Fruit fly (Drosophila melanogaster) whole organism, embryonic: ENCODE measurements around the gene Vti1a.
A peak's percentile ranks its signal among the peaks of the same experiment; 100 is the strongest.

Source experiments
- Antp ChIP-seq: fragments of 200-800 bp; sonication (Bioruptor generic); optimal IDR thresholded peaks from 3 replicates; lab custom pipeline; 2016; ENCODE audit warnings: missing biosample characterization, missing genetic modification characterization
- CG10267 ChIP-seq: fragments of 200-800 bp; sonication (Bioruptor generic); optimal IDR thresholded peaks from 2 replicates; lab custom pipeline; 2018; ENCODE audit warnings: missing biosample characterization, mild to moderate bottlenecking, missing genetic modification characterization, moderate library complexity
- CG10959 ChIP-seq: fragments of 200-800 bp; sonication (Bioruptor generic); IDR thresholded peaks from 2 replicates; pipeline ENCODE4 v1.3.6; 2022; ENCODE audit warnings: missing biosample characterization, missing genetic modification characterization
- CG11695 ChIP-seq: fragments of 200-800 bp; sonication (Bioruptor generic); IDR thresholded peaks from 3 replicates; pipeline ENCODE4 v1.3.6; 2022; ENCODE audit warnings: missing biosample characterization, missing genetic modification characterization
- CG13296 ChIP-seq: fragments of 200-800 bp; sonication (Bioruptor generic); optimal IDR thresholded peaks from 3 replicates; lab custom pipeline; 2018; ENCODE audit warnings: missing biosample characterization, mild to moderate bottlenecking, missing genetic modification characterization
- CG14965 ChIP-seq: fragments of 200-800 bp; sonication (Bioruptor generic); optimal IDR thresholded peaks from 2 replicates; lab custom pipeline; 2016; ENCODE audit warnings: missing biosample characterization, missing genetic modification characterization, borderline replicate concordance
- CG15479 ChIP-seq: fragments of 200-800 bp; sonication (Bioruptor generic); optimal IDR thresholded peaks from 3 replicates; lab custom pipeline; 2019; ENCODE audit warnings: missing biosample characterization, mild to moderate bottlenecking, missing genetic modification characterization, moderate library complexity
- CG15696 ChIP-seq: fragments of 200-800 bp; sonication (Bioruptor generic); optimal IDR thresholded peaks from 2 replicates; lab custom pipeline; 2019; ENCODE audit warnings: missing biosample characterization, mild to moderate bottlenecking, missing genetic modification characterization, moderate library complexity
- CG18764 ChIP-seq: fragments of 200-800 bp; sonication (Bioruptor generic); optimal IDR thresholded peaks from 3 replicates; lab custom pipeline; 2016; ENCODE audit warnings: missing biosample characterization, missing genetic modification characterization
- CG2712 ChIP-seq: fragments of 200-800 bp; optimal IDR thresholded peaks from 3 replicates; lab custom pipeline; 2019; ENCODE audit warnings: missing biosample characterization, mild to moderate bottlenecking, missing genetic modification characterization, moderate library complexity
- CG31365 ChIP-seq: fragments of 200-800 bp; sonication (Bioruptor generic); optimal IDR thresholded peaks from 2 replicates; lab custom pipeline; 2018; ENCODE audit warnings: missing biosample characterization, mild to moderate bottlenecking, missing genetic modification characterization
- CG33213 ChIP-seq: fragments of 200-800 bp; sonication (Bioruptor generic); optimal IDR thresholded peaks from 3 replicates; lab custom pipeline; 2016; ENCODE audit warnings: missing biosample characterization, missing genetic modification characterization
- CG34224 ChIP-seq: fragments of 200-800 bp; sonication (Bioruptor generic); IDR thresholded peaks from 3 replicates; pipeline ENCODE4 v1.3.6; 2022; ENCODE audit warnings: missing biosample characterization, missing genetic modification characterization; ENCODE audit not compliant: partially characterized antibody
- CG6175 ChIP-seq: fragments of 200-800 bp; sonication (Bioruptor generic); IDR thresholded peaks from 3 replicates; pipeline ENCODE4 v1.3.6; 2022; ENCODE audit warnings: missing biosample characterization, missing genetic modification characterization
- CG6689 ChIP-seq: fragments of 200-800 bp; sonication (Bioruptor generic); IDR thresholded peaks from 2 replicates; pipeline ENCODE4 v1.3.6; 2022; ENCODE audit warnings: missing biosample characterization, missing genetic modification characterization
- CG7556 ChIP-seq: fragments of 200-800 bp; sonication (Bioruptor generic); optimal IDR thresholded peaks from 2 replicates; lab custom pipeline; 2017; ENCODE audit warnings: missing biosample characterization, mild to moderate bottlenecking, missing genetic modification characterization
- CG7963 ChIP-seq: fragments of 200-800 bp; sonication (Bioruptor generic); IDR thresholded peaks from 3 replicates; pipeline ENCODE4 v1.3.6; 2022; ENCODE audit warnings: missing biosample characterization, missing genetic modification characterization; ENCODE audit not compliant: partially characterized antibody
- CG9932 ChIP-seq: fragments of 200-800 bp; sonication (Bioruptor generic); IDR thresholded peaks from 2 replicates; pipeline ENCODE4 v1.3.6; 2022; ENCODE audit warnings: missing biosample characterization, missing genetic modification characterization
- Dip3 ChIP-seq: fragments of 200-800 bp; sonication (Bioruptor generic); optimal IDR thresholded peaks from 3 replicates; lab custom pipeline; 2016; ENCODE audit warnings: missing biosample characterization, missing genetic modification characterization
- Fer2 ChIP-seq: fragments of 200-800 bp; sonication (Bioruptor generic); optimal IDR thresholded peaks from 2 replicates; lab custom pipeline; 2018; ENCODE audit warnings: missing biosample characterization, mild to moderate bottlenecking, missing genetic modification characterization, moderate library complexity
- Fer3 ChIP-seq: fragments of 200-800 bp; sonication (Bioruptor generic); optimal IDR thresholded peaks from 2 replicates; lab custom pipeline; 2018; ENCODE audit warnings: missing biosample characterization, mild to moderate bottlenecking, missing genetic modification characterization, moderate library complexity
- HLH4C ChIP-seq: fragments of 200-800 bp; sonication (Bioruptor generic); IDR thresholded peaks from 3 replicates; pipeline ENCODE4 v1.3.6; 2022; ENCODE audit warnings: missing biosample characterization, missing genetic modification characterization; ENCODE audit not compliant: partially characterized antibody
- HLHmδ ChIP-seq: fragments of 200-800 bp; sonication (Bioruptor generic); optimal IDR thresholded peaks from 2 replicates; lab custom pipeline; 2018; ENCODE audit warnings: missing biosample characterization, mild to moderate bottlenecking, missing genetic modification characterization, moderate library complexity
- MBD-R2 ChIP-seq: fragments of 200-800 bp; sonication (Bioruptor generic); IDR thresholded peaks from 2 replicates; pipeline ENCODE4 v1.3.6; 2022; ENCODE audit warnings: missing biosample characterization, missing genetic modification characterization
- Mrtf ChIP-seq: fragments of 200-800 bp; sonication (Bioruptor generic); IDR thresholded peaks from 3 replicates; pipeline ENCODE4 v1.3.6; 2022; ENCODE audit warnings: missing biosample characterization, missing genetic modification characterization
- Oaz ChIP-seq: fragments of 200-800 bp; sonication (Bioruptor generic); IDR thresholded peaks from 2 replicates; pipeline ENCODE4 v1.3.6; 2022; ENCODE audit warnings: missing biosample characterization, missing genetic modification characterization
- Opbp ChIP-seq: fragments of 200-800 bp; sonication (Bioruptor generic); IDR thresholded peaks from 3 replicates; pipeline ENCODE4 v1.3.6; 2022; ENCODE audit warnings: missing biosample characterization, missing genetic modification characterization; ENCODE audit not compliant: partially characterized antibody
- Pdp1 ChIP-seq, 2 experiments: fragments of 200-800 bp; sonication (Bioruptor generic); optimal IDR thresholded peaks; 3 replicates each; lab custom pipeline; 2016; ENCODE audit warnings: missing biosample characterization in 2 of 2, missing genetic modification characterization in 2 of 2, mild to moderate bottlenecking in 1 of 2, moderate library complexity in 1 of 2
- Side ChIP-seq: fragments of 200-800 bp; sonication (Bioruptor generic); optimal IDR thresholded peaks from 2 replicates; lab custom pipeline; 2016; ENCODE audit warnings: missing biosample characterization, missing genetic modification characterization
- Sin3A ChIP-seq: fragments of >200 bp; optimal IDR thresholded peaks from 2 replicates; lab custom pipeline; 2018
- br ChIP-seq: fragments of >200 bp; optimal IDR thresholded peaks from 2 replicates; lab custom pipeline; 2017
- dimm ChIP-seq: fragments of 200-800 bp; sonication (Bioruptor generic); IDR thresholded peaks from 2 replicates; pipeline ENCODE4 v1.3.6; 2022; ENCODE audit warnings: missing biosample characterization, missing genetic modification characterization
- dmrt11E ChIP-seq: fragments of 200-800 bp; sonication (Bioruptor generic); optimal IDR thresholded peaks from 3 replicates; lab custom pipeline; 2018; ENCODE audit warnings: missing biosample characterization, mild to moderate bottlenecking, missing genetic modification characterization, moderate library complexity
- emc ChIP-seq: fragments of 200-800 bp; sonication (Bioruptor generic); optimal IDR thresholded peaks from 2 replicates; lab custom pipeline; 2016; ENCODE audit warnings: missing biosample characterization, missing genetic modification characterization
- eve ChIP-seq, 2 experiments: fragments of >200 bp; optimal IDR thresholded peaks; 2 replicates each; lab custom pipeline; 2017; ENCODE audit warnings: missing biosample characterization in 2 of 2, missing genetic modification characterization in 2 of 2
- exex ChIP-seq: fragments of 200-800 bp; sonication (Bioruptor generic); optimal IDR thresholded peaks from 4 replicates; lab custom pipeline; 2018; ENCODE audit warnings: missing biosample characterization, mild to moderate bottlenecking, missing genetic modification characterization, moderate library complexity
- fd102C ChIP-seq: fragments of 200-800 bp; sonication (Bioruptor generic); optimal IDR thresholded peaks from 2 replicates; lab custom pipeline; 2018; ENCODE audit warnings: missing biosample characterization, mild to moderate bottlenecking, missing genetic modification characterization, moderate library complexity
- gem ChIP-seq: fragments of 200-800 bp; sonication (Bioruptor generic); optimal IDR thresholded peaks from 2 replicates; lab custom pipeline; 2019; ENCODE audit warnings: missing biosample characterization, mild to moderate bottlenecking, missing genetic modification characterization, moderate library complexity
- her ChIP-seq: fragments of 200-800 bp; sonication (Bioruptor generic); optimal IDR thresholded peaks from 2 replicates; lab custom pipeline; 2016; ENCODE audit warnings: missing biosample characterization, missing genetic modification characterization
- jigr1 ChIP-seq: fragments of 200-800 bp; sonication (Bioruptor generic); IDR thresholded peaks from 3 replicates; pipeline ENCODE4 v1.3.6; 2022; ENCODE audit warnings: missing biosample characterization, missing genetic modification characterization
- mld ChIP-seq: fragments of 200-800 bp; sonication (Bioruptor generic); IDR thresholded peaks from 3 replicates; pipeline ENCODE4 v1.3.6; 2022; ENCODE audit warnings: missing biosample characterization, missing genetic modification characterization; ENCODE audit not compliant: partially characterized antibody
- p53 ChIP-seq: fragments of 200-800 bp; sonication (Bioruptor generic); optimal IDR thresholded peaks from 2 replicates; lab custom pipeline; 2016; ENCODE audit warnings: missing biosample characterization, missing genetic modification characterization
- pan ChIP-seq, 4 experiments: fragments of >200 bp in 3 of 4; fragments of 200-800 bp in 1 of 4; sonication (Bioruptor generic) in 1 of 4; optimal IDR thresholded peaks in 3 of 4; IDR thresholded peaks in 1 of 4; 2 replicates each; pipeline versions ENCODE4 v1.3.6 to Lab custom; 2017 to 2022; ENCODE audit warnings: missing biosample characterization in 2 of 4, missing genetic modification characterization in 2 of 4, mixed read lengths in 1 of 4
- ranshi ChIP-seq: fragments of 200-800 bp; sonication (Bioruptor generic); IDR thresholded peaks from 2 replicates; pipeline ENCODE4 v1.3.6; 2022; ENCODE audit warnings: missing biosample characterization, missing genetic modification characterization
- slbo ChIP-seq: fragments of 200-800 bp; sonication (Bioruptor generic); IDR thresholded peaks from 2 replicates; pipeline ENCODE4 v1.3.6; 2022; ENCODE audit warnings: missing biosample characterization, missing genetic modification characterization
- sqz ChIP-seq: fragments of 200-800 bp; sonication (Bioruptor generic); optimal IDR thresholded peaks from 3 replicates; lab custom pipeline; 2018; ENCODE audit warnings: missing biosample characterization, mild to moderate bottlenecking, missing genetic modification characterization
- trem ChIP-seq: fragments of 200-800 bp; optimal IDR thresholded peaks from 3 replicates; lab custom pipeline; 2019; ENCODE audit warnings: missing biosample characterization, mild to moderate bottlenecking, missing genetic modification characterization, moderate library complexity
- twi ChIP-seq: fragments of 200-800 bp; optimal IDR thresholded peaks from 2 replicates; lab custom pipeline; 2019; ENCODE audit warnings: missing biosample characterization, mild to moderate bottlenecking, missing genetic modification characterization, moderate library complexity
- vfl ChIP-seq: fragments of 200-800 bp; sonication (Bioruptor generic); optimal IDR thresholded peaks from 2 replicates; lab custom pipeline; 2016; ENCODE audit warnings: missing biosample characterization, missing genetic modification characterization
- vnd ChIP-seq: fragments of 200-800 bp; sonication (Bioruptor generic); IDR thresholded peaks from 3 replicates; pipeline ENCODE4 v1.3.6; 2022; ENCODE audit warnings: missing biosample characterization, missing genetic modification characterization; ENCODE audit not compliant: partially characterized antibody

Vti1a gene

DNA sequence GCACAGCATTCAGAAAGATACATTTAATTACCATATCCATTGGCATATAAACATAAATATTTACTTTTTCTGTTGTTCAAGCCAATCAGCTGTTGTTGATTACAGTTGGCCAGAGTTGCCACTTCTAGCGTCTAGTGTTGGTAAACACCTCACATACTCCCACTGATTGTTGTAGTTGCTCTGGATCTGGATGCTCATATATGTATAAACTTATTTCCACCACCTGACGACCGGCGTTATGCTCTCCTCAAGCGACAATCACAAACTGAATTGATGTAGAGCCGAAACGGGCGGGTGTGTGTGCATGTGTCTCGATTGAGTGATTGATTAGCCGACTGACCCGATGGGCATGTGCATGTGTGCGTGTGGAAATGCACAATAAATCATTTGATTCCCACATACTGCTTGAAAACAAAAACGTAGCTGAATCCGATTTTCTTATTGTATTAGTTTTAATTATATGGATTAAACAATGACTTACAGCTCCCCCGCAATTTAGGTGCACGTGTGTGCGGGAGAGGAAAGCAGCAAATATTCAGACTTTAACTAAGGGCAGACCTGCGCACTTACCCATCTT, 10.8 kb downstream of the Vti1a start (continued):
- no peak for TF ChIP-seq CG14965 (GFP tag; lab: Kevin White, UChicago)
- peak; percentile 74 for TF ChIP-seq trem (tag; lab: Kevin White, UChicago)
- peak; percentile 59 for TF ChIP-seq CG31365 (tag; lab: Kevin White, UChicago)
- peak; percentile 44 for TF ChIP-seq sqz (GFP tag; lab: Kevin White, UChicago)
- no peak for TF ChIP-seq Mrtf (GFP tag; lab: Robert Waterston, UW)
- no peak for TF ChIP-seq gem (tag; lab: Kevin White, UChicago)
- no peak for TF ChIP-seq CG18764 (GFP tag; lab: Kevin White, UChicago)
- TF ChIP-seq CG9932 (GFP tag; lab: Robert Waterston, UW) = no peak
- TF ChIP-seq pan (optimal IDR thresholded peaks at IDR 0.05; lab: Kevin White, UChicago) = no peak
- no peak for TF ChIP-seq pan (GFP tag; optimal IDR thresholded peaks at IDR 0.05 in 1 of 2, IDR thresholded peaks at IDR 0.05 in 1 of 2)
- TF ChIP-seq CG11695 (GFP tag; lab: Robert Waterston, UW) = no peak
- peak; percentile 97 for TF ChIP-seq CG10267 (tag; lab: Kevin White, UChicago)
- TF ChIP-seq CG2712 (tag; lab: Kevin White, UChicago) = peak; percentile 32
- peak; percentile 46 for TF ChIP-seq twi (tag; lab: Kevin White, UChicago)
- TF ChIP-seq Sin3A = peak; percentile 46
- no peak for TF ChIP-seq her (GFP tag; lab: Kevin White, UChicago)
- 0 out of 3 replicates have a peak, but pooled peaks have one; percentile 8 for TF ChIP-seq vnd (GFP tag; lab: Robert Waterston, UW)
- no peak for TF ChIP-seq Oaz
- no peak for TF ChIP-seq CG7963 (GFP tag; lab: Robert Waterston, UW)
- TF ChIP-seq fd102C (GFP tag; lab: Kevin White, UChicago) = peak; percentile 23
- peak; percentile 21 for TF ChIP-seq dmrt11E (tag; lab: Kevin White, UChicago)
- TF ChIP-seq Opbp (GFP tag; lab: Robert Waterston, UW) = peak; percentile 46; the same call in 2 of the 3 replicates
- no peak for TF ChIP-seq mld (GFP tag; lab: Robert Waterston, UW)
- no peak; the same call in 2 of the 3 replicates for TF ChIP-seq HLH4C (GFP tag; lab: Robert Waterston, UW)
- TF ChIP-seq p53 (GFP tag; lab: Kevin White, UChicago) = no peak
- TF ChIP-seq CG33213 (GFP tag; lab: Kevin White, UChicago) = peak; percentile 60
- TF ChIP-seq CG10959 = no peak
- TF ChIP-seq CG6175 (GFP tag; lab: Robert Waterston, UW) = no peak
- no peak for TF ChIP-seq HLHmδ (GFP tag; lab: Kevin White, UChicago)
- peak; percentile 24 for TF ChIP-seq Fer3 (tag; lab: Kevin White, UChicago)
- TF ChIP-seq exex (tag; lab: Kevin White, UChicago) = peak; percentile 15
- TF ChIP-seq MBD-R2 (GFP tag; lab: Robert Waterston, UW) = peak; percentile 89
- peak; percentile 33 for TF ChIP-seq vfl (GFP tag; lab: Kevin White, UChicago)
- no peak for TF ChIP-seq jigr1 (GFP tag; lab: Robert Waterston, UW)
- TF ChIP-seq emc (GFP tag; lab: Kevin White, UChicago) = no peak
- peak; percentile 29 for TF ChIP-seq Dip3
- no peak for TF ChIP-seq CG6689
- TF ChIP-seq Antp (GFP tag; lab: Kevin White, UChicago) = peak; percentile 29
- peak; percentile 31 for TF ChIP-seq CG13296 (GFP tag; lab: Kevin White, UChicago)
- TF ChIP-seq CG15479 = peak; percentile 70
- no peak for TF ChIP-seq br (lab: Kevin White, UChicago)
- peak; percentile 30 for TF ChIP-seq CG7556 (GFP tag; lab: Kevin White, UChicago)
- TF ChIP-seq Pdp1 (GFP tag; optimal IDR thresholded peaks at IDR 0.05; lab: Kevin White, UChicago) = peak; percentile 23 to 45
- TF ChIP-seq Fer2 (tag; lab: Kevin White, UChicago) = no peak
- no peak for TF ChIP-seq dimm (GFP tag; lab: Robert Waterston, UW)
- TF ChIP-seq eve (GFP tag; optimal IDR thresholded peaks at IDR 0.05; lab: Kevin White, UChicago) = no peak
- TF ChIP-seq slbo = peak; percentile 47; the same call in 1 of the 2 replicates
- peak; percentile 64 for TF ChIP-seq CG34224 (GFP tag; lab: Robert Waterston, UW)
- TF ChIP-seq CG15696 (tag; lab: Kevin White, UChicago) = no peak
- TF ChIP-seq ranshi (GFP tag; lab: Robert Waterston, UW) = no peak; the same call in 1 of the 2 replicates
- TF ChIP-seq Side (GFP tag; lab: Kevin White, UChicago) = peak; percentile 29
